Worm (Caenorhabditis elegans) whole organism, L1 larva: ENCODE data around the gene C06E1.1.

Source experiments
- C34B4.2 ChIP-seq: sonication (generic microtip); optimal IDR thresholded peaks from 2 replicates; lab custom pipeline; 2017; ENCODE audit warnings: mild to moderate bottlenecking, missing genetic modification characterization, missing compliant biosample characterization
- F16B12.6 ChIP-seq: fragments of 150-350 bp; optimal IDR thresholded peaks from 2 replicates; lab custom pipeline; 2014; ENCODE audit warnings: missing biosample characterization, missing genetic modification characterization
- ama-1 ChIP-seq: fragments of 150-350 bp; optimal IDR thresholded peaks from 2 replicates; lab custom pipeline; 2014
- blmp-1 ChIP-seq: fragments of 150-350 bp; optimal IDR thresholded peaks from 2 replicates; lab custom pipeline; 2014; ENCODE audit warnings: missing biosample characterization, missing genetic modification characterization
- ceh-63 ChIP-seq: fragments of 200-800 bp; sonication (Bioruptor generic); optimal IDR thresholded peaks from 2 replicates; lab custom pipeline; 2018; ENCODE audit warnings: mild to moderate bottlenecking, missing genetic modification characterization, missing compliant biosample characterization
- ceh-88 ChIP-seq: fragments of 200-800 bp; sonication (Bioruptor generic); IDR thresholded peaks from 2 replicates; pipeline ENCODE4 v1.3.6; 2022; ENCODE audit warnings: missing genetic modification characterization, missing compliant biosample characterization
- ces-1 ChIP-seq: fragments of 150-350 bp; optimal IDR thresholded peaks from 2 replicates; lab custom pipeline; 2014; ENCODE audit warnings: missing biosample characterization, missing genetic modification reagents, missing genetic modification characterization
- dsc-1 ChIP-seq: sonication (generic microtip); optimal IDR thresholded peaks from 2 replicates; lab custom pipeline; 2016; ENCODE audit warnings: mild to moderate bottlenecking, missing genetic modification characterization, missing compliant biosample characterization
- efl-1 ChIP-seq, 4 experiments: fragments of 150-350 bp; optimal IDR thresholded peaks in 3 of 4; peaks in 1 of 4; 1 replicate in 1 of 4; 2 replicates in 3 of 4; lab custom pipeline; 2014; ENCODE audit warnings: missing biosample characterization in 2 of 4, missing genetic modification characterization in 2 of 4, missing genetic modification reagents in 2 of 4
- egl-13 ChIP-seq: sonication (generic microtip); optimal IDR thresholded peaks from 2 replicates; lab custom pipeline; 2016; ENCODE audit warnings: missing genotype, missing genetic modification reagents, missing genetic modification characterization, missing compliant biosample characterization
- egl-27 ChIP-seq, 2 experiments: fragments of 150-350 bp in 1 of 2; sonication (generic microtip); optimal IDR thresholded peaks; 3 replicates each; lab custom pipeline; 2017 to 2018; ENCODE audit warnings: missing biosample characterization in 2 of 2, missing genetic modification characterization in 2 of 2, missing genetic modification reagents in 2 of 2
- elt-2 ChIP-seq: sonication (generic microtip); optimal IDR thresholded peaks from 2 replicates; lab custom pipeline; 2016; ENCODE audit warnings: missing genetic modification characterization, mild to moderate bottlenecking, inconsistent platforms, missing compliant biosample characterization, missing genetic modification reagents
- elt-3 ChIP-seq, 6 experiments: fragments of 150-350 bp in 1 of 6; sonication (generic microtip); optimal IDR thresholded peaks; 2 replicates each; lab custom pipeline; 2017 to 2018; ENCODE audit warnings: missing biosample characterization in 6 of 6, missing genetic modification characterization in 6 of 6, inconsistent platforms in 1 of 6
- fkh-10 ChIP-seq: sonication (generic microtip); optimal IDR thresholded peaks from 2 replicates; lab custom pipeline; 2017; ENCODE audit warnings: missing biosample characterization, missing genetic modification reagents, missing genetic modification characterization
- fkh-4 ChIP-seq: sonication (generic microtip); optimal IDR thresholded peaks from 2 replicates; lab custom pipeline; 2016; ENCODE audit warnings: missing compliant biosample characterization, missing genetic modification characterization, borderline replicate concordance
- fkh-8 ChIP-seq: sonication (generic microtip); optimal IDR thresholded peaks from 2 replicates; lab custom pipeline; 2016; ENCODE audit warnings: mild to moderate bottlenecking, missing genetic modification characterization, missing compliant biosample characterization
- hpl-2 ChIP-seq: fragments of 150-350 bp; optimal IDR thresholded peaks from 2 replicates; lab custom pipeline; 2014; ENCODE audit warnings: missing biosample characterization, missing genetic modification reagents, missing genetic modification characterization
- irx-1 ChIP-seq: sonication (generic microtip); optimal IDR thresholded peaks from 2 replicates; lab custom pipeline; 2016; ENCODE audit warnings: missing genetic modification characterization, missing compliant biosample characterization
- lin-14 ChIP-seq: fragments of 200-800 bp; sonication (Bioruptor generic); optimal IDR thresholded peaks from 2 replicates; lab custom pipeline; 2018; ENCODE audit warnings: mild to moderate bottlenecking, missing genetic modification characterization, moderate library complexity, missing compliant biosample characterization
- lin-15B ChIP-seq: fragments of 150-350 bp; sonication (generic microtip); optimal IDR thresholded peaks from 3 replicates; lab custom pipeline; 2014; ENCODE audit warnings: missing biosample characterization, missing genetic modification characterization
- lin-35 ChIP-seq, 2 experiments: fragments of 150-350 bp; optimal IDR thresholded peaks; 2 replicates each; lab custom pipeline; 2014; ENCODE audit warnings: missing biosample characterization in 2 of 2, missing genetic modification characterization in 2 of 2, missing genetic modification reagents in 2 of 2
- lir-3 ChIP-seq: sonication (generic microtip); optimal IDR thresholded peaks from 2 replicates; lab custom pipeline; 2016; ENCODE audit warnings: mild to moderate bottlenecking, missing genetic modification characterization, moderate library complexity, missing compliant biosample characterization; ENCODE audit not compliant: poor library complexity
- lsy-2 ChIP-seq, 2 experiments: fragments of 150-350 bp; optimal IDR thresholded peaks; 2 replicates each; lab custom pipeline; 2014; ENCODE audit warnings: missing biosample characterization in 2 of 2, missing genetic modification characterization in 2 of 2
- mdl-1 ChIP-seq, 2 experiments: fragments of 150-350 bp; optimal IDR thresholded peaks; 2 replicates each; lab custom pipeline; 2014 to 2017; ENCODE audit warnings: missing biosample characterization in 2 of 2, missing genetic modification characterization in 2 of 2, inconsistent platforms in 1 of 2
- mep-1 ChIP-seq: fragments of 150-350 bp; optimal IDR thresholded peaks from 2 replicates; lab custom pipeline; 2014; ENCODE audit warnings: missing biosample characterization, missing genetic modification characterization
- nhr-11 ChIP-seq: fragments of 150-350 bp; optimal IDR thresholded peaks from 2 replicates; lab custom pipeline; 2014; ENCODE audit warnings: missing biosample characterization, missing genetic modification characterization
- nhr-237 ChIP-seq: fragments of 150-350 bp; optimal IDR thresholded peaks from 2 replicates; lab custom pipeline; 2014; ENCODE audit warnings: missing biosample characterization, missing genetic modification characterization
- nhr-71 ChIP-seq: sonication (generic microtip); optimal IDR thresholded peaks from 2 replicates; lab custom pipeline; 2016; ENCODE audit warnings: mild to moderate bottlenecking, missing genetic modification characterization, moderate library complexity, missing compliant biosample characterization
- nhr-76 ChIP-seq: sonication (generic microtip); optimal IDR thresholded peaks from 2 replicates; lab custom pipeline; 2017; ENCODE audit warnings: missing biosample characterization, missing genetic modification characterization
- nhr-85 ChIP-seq: sonication (generic microtip); peaks from one replicate; lab custom pipeline; 2016; ENCODE audit warnings: missing genetic modification characterization, inconsistent platforms, missing compliant biosample characterization
- rnt-1 ChIP-seq: sonication (generic microtip); optimal IDR thresholded peaks from 2 replicates; lab custom pipeline; 2016; ENCODE audit warnings: mild to moderate bottlenecking, missing genetic modification characterization, moderate library complexity, missing compliant biosample characterization
- skn-1 ChIP-seq: fragments of 150-350 bp; optimal IDR thresholded peaks from 2 replicates; lab custom pipeline; 2014; ENCODE audit warnings: missing biosample characterization, missing genetic modification characterization
- snu-23 ChIP-seq: sonication (generic microtip); optimal IDR thresholded peaks from 2 replicates; lab custom pipeline; 2016; ENCODE audit warnings: missing genetic modification characterization, missing compliant biosample characterization
- sox-4 ChIP-seq: sonication (generic microtip); optimal IDR thresholded peaks from 2 replicates; lab custom pipeline; 2016; ENCODE audit warnings: missing genetic modification characterization, missing compliant biosample characterization
- swsn-7 ChIP-seq: sonication (generic microtip); optimal IDR thresholded peaks from 2 replicates; lab custom pipeline; 2016; ENCODE audit warnings: missing genetic modification characterization, missing compliant biosample characterization
- unc-130 ChIP-seq: fragments of 150-350 bp; optimal IDR thresholded peaks from 2 replicates; lab custom pipeline; 2017; ENCODE audit warnings: missing biosample characterization, missing genetic modification characterization, inconsistent platforms
- unc-62 ChIP-seq: fragments of 150-350 bp; optimal IDR thresholded peaks from 2 replicates; lab custom pipeline; 2014; ENCODE audit warnings: missing biosample characterization, missing genetic modification reagents, missing genetic modification characterization
- zag-1 ChIP-seq: fragments of 150-350 bp; optimal IDR thresholded peaks from 2 replicates; lab custom pipeline; 2014; ENCODE audit warnings: missing biosample characterization, missing genetic modification characterization

C06E1.1 gene

DNA sequence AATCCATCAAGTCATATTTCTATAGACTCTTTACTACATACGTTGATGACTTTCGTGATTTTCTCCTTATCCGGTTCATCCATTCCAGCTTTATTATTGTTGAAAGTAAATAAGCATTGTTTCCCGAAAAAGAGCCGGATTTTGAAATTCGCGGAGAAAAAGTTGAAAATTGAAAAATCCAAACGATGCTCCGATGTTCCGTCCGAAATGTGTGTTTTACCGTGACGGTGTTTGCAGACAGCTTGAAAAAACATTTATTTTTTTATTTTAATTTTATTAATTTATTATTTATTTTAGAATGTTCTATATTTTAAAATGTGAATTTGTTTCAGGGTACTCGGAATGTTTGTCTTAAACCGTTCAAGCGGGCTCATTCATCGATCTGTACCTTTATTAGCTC, 25.2 kb downstream of the C06E1.1 start, which contains the start of gene dnj-10 (continued):
- TF ChIP-seq ceh-88 (GFP tag; lab: Robert Waterston, UW) (peak; percentile 12; the same call in 1 of the 2 replicates), ceh-63 (GFP tag; lab: Kevin White, UChicago) (no peak), irx-1 (tag; lab: Kevin White, UChicago) (peak; percentile 57), skn-1 (peak; percentile 74), elt-3 (tag; optimal IDR thresholded peaks at IDR 0.05; lab: Kevin White, UChicago) (peak in 1 of 6 experiments; percentile 31), egl-27 (tag; optimal IDR thresholded peaks at IDR 0.05; lab: Kevin White, UChicago) (no peak), lir-3 (tag; lab: Kevin White, UChicago) (no peak), blmp-1 (peak; percentile 67), nhr-11 (tag; lab: Kevin White, UChicago) (no peak), ces-1 (GFP tag; lab: Kevin White, UChicago) (no peak), lin-15B (tag; lab: Kevin White, UChicago) (peak; percentile 86), nhr-237 (no peak), mep-1 (tag; lab: Kevin White, UChicago) (peak; percentile 91), mdl-1 (tag; optimal IDR thresholded peaks at IDR 0.05; lab: Kevin White, UChicago) (peak in 1 of 2 experiments; percentile 53), fkh-10 (peak; percentile 3), dsc-1 (tag; lab: Kevin White, UChicago) (no peak), rnt-1 (tag; lab: Kevin White, UChicago) (peak; percentile 52)

DNA sequence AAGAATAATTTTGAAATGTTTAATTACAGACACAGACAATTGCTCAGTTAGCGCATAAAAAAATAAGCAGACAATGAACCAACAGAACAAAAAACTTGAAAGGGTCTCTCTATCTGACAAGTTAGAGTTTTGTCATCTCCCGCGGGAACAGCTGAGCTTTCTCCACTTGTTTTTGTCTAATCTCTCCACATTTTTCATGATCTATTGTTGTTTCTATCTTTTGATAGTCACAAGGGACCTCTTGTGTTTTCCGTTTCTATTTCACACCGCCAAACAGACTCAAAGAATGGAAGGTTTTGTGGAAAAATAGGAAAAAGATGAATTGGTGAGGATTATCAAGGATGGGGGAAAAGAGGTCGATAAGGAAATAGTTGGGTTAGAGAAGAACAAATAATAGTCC, 31.2 kb downstream of the C06E1.1 start:
- TF ChIP-seq lir-3 (tag; lab: Kevin White, UChicago) = no peak
- TF ChIP-seq rnt-1 (tag; lab: Kevin White, UChicago) = peak; percentile 61
- TF ChIP-seq nhr-71 (tag; lab: Kevin White, UChicago) = peak; percentile 42
- TF ChIP-seq nhr-76 = no peak
- TF ChIP-seq unc-130 = no peak
- TF ChIP-seq lsy-2 (tag; optimal IDR thresholded peaks at IDR 0.05; lab: Kevin White, UChicago) = peak in 1 of 2 experiments; percentile 46
- TF ChIP-seq lin-14 = peak; percentile 73
- no peak for TF ChIP-seq skn-1
- TF ChIP-seq elt-2 (tag; lab: Kevin White, UChicago) = no peak
- TF ChIP-seq C34B4.2 (tag; lab: Kevin White, UChicago) = no peak
- TF ChIP-seq unc-62 = no peak

DNA sequence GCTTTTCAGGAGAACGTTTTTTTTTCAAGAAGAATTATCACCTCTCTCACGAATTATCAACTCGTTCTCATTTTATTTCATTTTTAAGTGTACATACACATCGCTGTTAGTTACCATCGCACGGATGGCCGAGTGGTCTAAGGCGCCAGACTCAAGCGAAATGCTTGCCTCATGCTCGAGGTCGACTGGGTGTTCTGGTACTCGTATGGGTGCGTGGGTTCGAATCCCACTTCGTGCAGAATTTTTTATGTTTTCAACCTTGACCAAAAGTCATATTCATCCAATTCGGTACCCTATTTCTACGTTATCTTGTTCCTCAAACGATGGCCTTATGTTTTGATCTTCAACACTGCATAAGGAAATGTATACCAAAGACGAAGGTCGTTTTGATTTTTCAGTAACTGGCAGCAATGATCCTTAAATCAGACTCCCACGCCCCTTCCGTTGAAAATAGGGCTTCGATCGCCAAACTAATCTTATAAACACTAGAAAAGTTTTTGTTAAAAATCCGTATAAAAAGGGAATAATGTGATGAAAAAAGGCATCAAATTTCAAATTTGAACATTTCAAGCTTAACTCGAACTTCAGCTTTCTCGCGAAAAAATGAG, 33.7 kb downstream of the C06E1.1 start, which contains the start of gene fip-1:
Gene fip-1, plus strand, starts transcription at position 558 of the 608 bp plus-strand sequence.
- TF ChIP-seq snu-23 (peak; percentile 0), efl-1 (optimal IDR thresholded peaks at IDR 0.05; lab: Kevin White, UChicago) (no peak), efl-1 (GFP tag; optimal IDR thresholded peaks at IDR 0.05 in 1 of 2; lab: Kevin White, UChicago) (peak in 1 of 2 experiments; percentile 87), egl-13 (tag; lab: Kevin White, UChicago) (no peak), lin-35 (GFP tag; optimal IDR thresholded peaks at IDR 0.05; lab: Kevin White, UChicago) (peak in 1 of 2 experiments; percentile 29), nhr-71 (tag; lab: Kevin White, UChicago) (peak; percentile 22)

DNA sequence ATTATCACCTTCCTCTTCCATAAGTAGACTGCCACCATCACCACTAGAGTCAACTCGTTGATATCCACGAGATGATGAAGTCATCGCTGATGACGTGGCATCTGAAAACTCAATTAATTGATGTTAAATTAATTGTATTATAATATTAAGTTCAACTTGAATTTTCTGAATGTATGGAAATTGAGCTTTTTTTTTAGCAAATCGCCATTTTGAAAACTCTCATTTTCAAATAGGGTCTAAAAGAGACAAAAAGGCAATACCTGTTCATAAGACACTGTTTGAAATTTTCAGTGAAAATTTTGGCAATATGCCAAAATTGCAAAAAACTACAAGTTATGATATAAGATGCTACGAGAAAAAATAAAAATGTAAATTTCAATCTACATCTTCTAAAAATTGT, 38.0 kb downstream of the C06E1.1 start, which contains the start of gene twk-7:
Gene twk-7, minus strand, starts transcription at position 101 of the 400 bp plus-strand sequence.
- TF ChIP-seq sox-4 (no peak), ama-1 (no peak), nhr-85 (tag; lab: Kevin White, UChicago) (no peak), zag-1 (no peak), hpl-2 (GFP tag; lab: Kevin White, UChicago) (no peak), fkh-4 (tag; lab: Kevin White, UChicago) (no peak), fkh-8 (no peak), mdl-1 (tag; optimal IDR thresholded peaks at IDR 0.05; lab: Kevin White, UChicago) (no peak), swsn-7 (tag; lab: Kevin White, UChicago) (no peak), F16B12.6 (tag; lab: Kevin White, UChicago) (no peak)
